Worm (Caenorhabditis elegans) whole organism, L3 larva: ENCODE data around the gene srz-37.

Experiments used
- eor-1 ChIP-seq, 2 experiments: fragments of 150-350 bp; optimal IDR thresholded peaks; 2 replicates each; lab custom pipeline; 2014 to 2018; ENCODE audit warnings: missing biosample characterization in 2 of 2, missing genetic modification characterization in 2 of 2
- jun-1 ChIP-seq: fragments of 150-350 bp; optimal IDR thresholded peaks from 2 replicates; lab custom pipeline; 2014; ENCODE audit warnings: missing biosample characterization, missing genetic modification reagents, missing genetic modification characterization

DNA sequence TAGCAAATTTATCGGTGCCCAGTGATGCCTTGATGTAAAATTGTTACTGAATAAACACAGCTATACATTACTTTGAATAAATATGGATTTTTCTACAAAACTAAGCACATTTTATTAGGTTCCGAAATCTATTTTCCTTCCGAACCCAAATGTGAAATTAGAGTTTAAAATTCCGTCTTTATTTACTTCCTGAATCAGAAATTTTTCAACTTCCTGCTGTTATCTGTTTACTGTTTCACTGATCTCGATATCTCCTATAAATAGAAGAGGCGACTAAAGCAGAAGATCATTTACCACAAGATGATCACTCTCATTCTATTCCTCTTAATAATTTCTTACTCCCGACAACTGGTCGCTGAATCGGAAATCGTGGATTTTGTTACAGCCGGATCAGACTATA is 11.9 kb downstream of the srz-37 start, which contains the start of gene F58E2.2:
- TF ChIP-seq jun-1 (no peak), eor-1 (tag; optimal IDR thresholded peaks at IDR 0.05; lab: Kevin White, UChicago) (no peak)
